Fruit fly (Drosophila melanogaster): ENCODE measurements around the gene CG14543.

CG14543 gene

DNA sequence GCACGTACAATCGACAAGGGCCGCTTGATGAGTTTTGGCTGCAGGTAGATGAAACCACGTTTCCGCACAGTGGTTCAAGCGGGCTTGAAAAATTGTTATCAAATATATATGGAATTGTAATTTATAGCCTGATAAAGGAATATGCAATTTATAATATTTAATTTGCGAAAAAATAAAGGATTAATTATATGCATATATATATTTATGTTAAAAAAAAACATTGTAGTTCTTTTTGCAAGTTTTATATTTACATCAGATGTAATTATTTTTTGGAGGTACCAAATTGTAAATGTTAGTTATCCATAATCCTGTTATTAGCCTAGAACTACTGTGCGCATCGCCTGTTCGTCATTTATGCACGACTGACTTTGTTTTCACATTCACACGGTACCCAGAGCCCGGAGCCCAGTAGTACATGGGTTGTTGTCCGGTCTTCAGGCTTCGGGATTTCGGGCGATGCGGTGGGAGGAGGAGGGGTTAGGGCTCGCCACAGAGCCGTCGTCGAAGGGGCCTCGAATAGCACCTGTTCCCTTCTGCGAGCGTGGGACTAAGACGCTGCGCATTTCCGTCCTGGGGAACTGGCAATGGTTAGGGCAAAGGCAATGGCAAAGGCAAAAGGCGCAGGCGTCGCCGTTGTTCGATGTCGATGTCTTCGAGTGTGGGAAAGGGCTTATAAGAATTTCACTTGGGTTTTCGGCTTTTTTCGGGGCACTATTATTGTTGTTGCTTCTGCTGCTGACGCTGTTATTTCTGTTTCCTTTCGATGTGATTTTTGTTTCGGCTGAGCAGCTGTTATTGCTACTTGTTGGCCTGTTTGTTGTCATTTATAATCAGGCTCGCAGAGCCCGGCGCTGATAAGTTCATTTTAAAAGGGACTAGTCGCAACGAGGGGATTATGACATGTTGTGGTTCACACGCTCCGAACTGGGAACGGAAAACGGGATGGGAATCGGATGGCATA is 38.4 kb upstream of the CG14543 start (continued):
- no peak for TF ChIP-seq nerfin-2 (GFP tag; IDR thresholded peaks at IDR 0.05; ENCODE audit: partially characterized antibody)
- TF ChIP-seq D19B (GFP tag; optimal IDR thresholded peaks at IDR 0.05): no peak
- no peak for TF ChIP-seq CG6791 (GFP tag; IDR thresholded peaks at IDR 0.05; ENCODE audit: partially characterized antibody)
- TF ChIP-seq yki (optimal IDR thresholded peaks at IDR 0.05): no peak
- peak; percentile 78 for TF ChIP-seq CG17359 (tag; optimal IDR thresholded peaks at IDR 0.05)
- peak; percentile 12 for TF ChIP-seq jumu (GFP tag; optimal IDR thresholded peaks at IDR 0.05)
- no peak for TF ChIP-seq CG15073 (GFP tag; optimal IDR thresholded peaks at IDR 0.05)
- TF ChIP-seq sd (tag; optimal IDR thresholded peaks at IDR 0.05): no peak
- TF ChIP-seq CG3407 (GFP tag; optimal IDR thresholded peaks at IDR 0.05): peak; percentile 79
- no peak for TF ChIP-seq Aef1 (GFP tag; IDR thresholded peaks at IDR 0.05)
- TF ChIP-seq CG7839 (tag; optimal IDR thresholded peaks at IDR 0.05): peak; percentile 88
- peak; percentile 47 for TF ChIP-seq CG8281 (tag; optimal IDR thresholded peaks at IDR 0.05)
- peak in 1 of 2 experiments; percentile 69 for TF ChIP-seq Hr78 (GFP tag; optimal IDR thresholded peaks at IDR 0.05)
- TF ChIP-seq fd64A (GFP tag; optimal IDR thresholded peaks at IDR 0.05): no peak
- TF ChIP-seq CG10267 (tag; optimal IDR thresholded peaks at IDR 0.05): peak; percentile 93
- TF ChIP-seq dmrt99B (tag; optimal IDR thresholded peaks at IDR 0.05): peak; percentile 89
- peak; percentile 58 for TF ChIP-seq esg (GFP tag; conservative IDR thresholded peaks at IDR 0.05)
- TF ChIP-seq CG32532 (GFP tag; IDR thresholded peaks at IDR 0.05): no peak; the same call in 1 of the 2 replicates
- no peak for TF ChIP-seq ab (GFP tag; optimal IDR thresholded peaks at IDR 0.05)
- TF ChIP-seq Ptx1 (GFP tag; IDR thresholded peaks at IDR 0.05): peak; percentile 73
- peak; percentile 10 for TF ChIP-seq CG6683 (GFP tag; optimal IDR thresholded peaks at IDR 0.05)
- no peak for TF ChIP-seq CG9817 (tag; optimal IDR thresholded peaks at IDR 0.05)
- TF ChIP-seq zf30C (GFP tag; optimal IDR thresholded peaks at IDR 0.05): no peak
- TF ChIP-seq CG11247 (GFP tag; IDR thresholded peaks at IDR 0.05): peak; percentile 6; the same call in 1 of the 2 replicates
- TF ChIP-seq CG9609 (GFP tag; optimal IDR thresholded peaks at IDR 0.05): no peak
- TF ChIP-seq cg (GFP tag; optimal IDR thresholded peaks at IDR 0.05): no peak
- TF ChIP-seq zfh1 (GFP tag; IDR thresholded peaks at IDR 0.05): peak; percentile 67
- TF ChIP-seq p53 (GFP tag; optimal IDR thresholded peaks at IDR 0.05): no peak
- no peak for TF ChIP-seq ham (GFP tag; IDR thresholded peaks at IDR 0.05)
- 0 out of 2 replicates have a peak, but pooled peaks have one; percentile 40 for TF ChIP-seq sens-2 (GFP tag; IDR thresholded peaks at IDR 0.05)
- peak; percentile 9 for TF ChIP-seq trh (GFP tag; optimal IDR thresholded peaks at IDR 0.05)
- peak; percentile 20 for TF ChIP-seq Antp (GFP tag; optimal IDR thresholded peaks at IDR 0.05)
- TF ChIP-seq Max (GFP tag; optimal IDR thresholded peaks at IDR 0.05): peak; percentile 41
- peak; percentile 90 for TF ChIP-seq CG8388 (GFP tag; optimal IDR thresholded peaks at IDR 0.05)
- no peak for TF ChIP-seq sr (GFP tag; IDR thresholded peaks at IDR 0.05)
- TF ChIP-seq dimm (GFP tag; IDR thresholded peaks at IDR 0.05): 0 out of 2 replicates have a peak, but pooled peaks have one; percentile 19
- TF ChIP-seq lov (optimal IDR thresholded peaks at IDR 0.05): no peak
- no peak for TF ChIP-seq lov (GFP tag; IDR thresholded peaks at IDR 0.05)
- peak; percentile 87 for TF ChIP-seq CG4360 (GFP tag; IDR thresholded peaks at IDR 0.05)
- TF ChIP-seq trem (tag; optimal IDR thresholded peaks at IDR 0.05): peak; percentile 79
- peak; percentile 77 for TF ChIP-seq org-1 (GFP tag; optimal IDR thresholded peaks at IDR 0.05)
- TF ChIP-seq pho (GFP tag; optimal IDR thresholded peaks at IDR 0.05): no peak
- TF ChIP-seq CG32767 (GFP tag; IDR thresholded peaks at IDR 0.05): peak; percentile 70
- peak; percentile 43 for TF ChIP-seq run (tag; optimal IDR thresholded peaks at IDR 0.05)
- no peak for TF ChIP-seq unc-4 (GFP tag; IDR thresholded peaks at IDR 0.05; ENCODE audit: partially characterized antibody)
- peak; percentile 93 for TF ChIP-seq phol (tag; optimal IDR thresholded peaks at IDR 0.05)
- TF ChIP-seq tin (GFP tag; optimal IDR thresholded peaks at IDR 0.05): peak; percentile 70
- TF ChIP-seq HLH4C (GFP tag; IDR thresholded peaks at IDR 0.05; ENCODE audit: partially characterized antibody): no peak
- peak; percentile 76 for TF ChIP-seq az2 (GFP tag; optimal IDR thresholded peaks at IDR 0.05)
